Worm (Caenorhabditis elegans): ENCODE data around the gene K12G11.6.

K12G11.6 gene

DNA sequence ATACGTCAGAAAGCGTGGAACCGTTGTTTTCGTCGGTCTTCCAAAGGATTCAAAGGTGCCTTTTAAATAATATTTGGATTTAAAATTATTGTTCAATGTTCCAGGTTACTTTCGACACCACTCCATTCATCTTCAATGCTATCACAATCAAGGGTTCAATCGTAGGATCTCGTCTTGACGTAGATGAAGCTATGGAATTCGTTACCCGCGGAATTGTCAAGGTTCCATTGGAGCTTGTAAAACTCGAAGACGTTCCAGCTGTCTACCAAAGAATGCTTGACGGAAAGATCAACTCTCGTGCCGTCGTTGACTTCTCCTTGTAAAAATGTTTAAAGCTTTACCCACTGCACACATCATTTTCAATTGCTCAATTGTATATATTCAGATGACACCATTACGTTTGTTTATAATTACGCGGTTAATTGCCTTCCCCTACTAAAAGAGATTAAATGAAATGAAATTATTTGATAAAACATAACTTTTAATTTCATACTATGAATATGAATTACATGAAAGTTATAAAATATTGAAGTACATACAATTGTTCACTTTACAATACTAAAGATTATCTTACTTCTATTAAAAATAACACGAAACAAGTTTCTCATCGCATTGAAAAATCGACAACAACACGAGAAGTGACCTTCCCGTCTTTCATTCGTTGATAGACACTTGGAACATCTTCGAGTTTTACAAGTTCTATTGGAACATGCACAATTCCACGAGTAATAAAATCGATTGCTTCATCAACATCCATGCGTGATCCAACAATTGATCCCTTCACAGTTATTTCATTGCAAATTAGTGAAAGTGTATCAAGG lies 4.8 kb upstream of the K12G11.6 start (continued):
- TF ChIP-seq ceh-63 (GFP tag; optimal IDR thresholded peaks at IDR 0.05) (no peak), C04F5.9 (tag; optimal IDR thresholded peaks at IDR 0.05) (peak; percentile 44), swsn-7 (tag; optimal IDR thresholded peaks at IDR 0.05) (no peak), hlh-4 (tag; optimal IDR thresholded peaks at IDR 0.05) (no peak), pqm-1 (tag; optimal IDR thresholded peaks at IDR 0.05) (no peak), xbp-1 (tag; optimal IDR thresholded peaks at IDR 0.05) (no peak), egl-27 (tag; optimal IDR thresholded peaks at IDR 0.05) (no peak), unc-30 (tag; optimal IDR thresholded peaks at IDR 0.05) (no peak), mef-2 (tag; optimal IDR thresholded peaks at IDR 0.05) (no peak), efl-1 (optimal IDR thresholded peaks at IDR 0.05) (peak in 1 of 2 experiments; percentile 18), efl-1 (GFP tag; optimal IDR thresholded peaks at IDR 0.05 in 1 of 2) (peak in 1 of 2 experiments; percentile 93), nhr-19 (GFP tag; conservative IDR thresholded peaks at IDR 0.05) (peak; percentile 72), nhr-11 (tag; optimal IDR thresholded peaks at IDR 0.05) (no peak), ceh-8 (GFP tag; optimal IDR thresholded peaks at IDR 0.05) (no peak), unc-86 (tag; optimal IDR thresholded peaks at IDR 0.05) (no peak), nhr-90 (tag; optimal IDR thresholded peaks at IDR 0.05; ENCODE audit: poor library complexity) (peak; percentile 60), dsc-1 (tag; optimal IDR thresholded peaks at IDR 0.05) (no peak), ceh-82 (tag; optimal IDR thresholded peaks at IDR 0.05) (no peak), snpc-4 (tag; optimal IDR thresholded peaks at IDR 0.05) (no peak), lin-35 (GFP tag; optimal IDR thresholded peaks at IDR 0.05) (peak in 1 of 2 experiments; percentile 50), ama-1 (optimal IDR thresholded peaks at IDR 0.05) (peak; percentile 94), zip-4 (GFP tag; optimal IDR thresholded peaks at IDR 0.05) (no peak), pax-3 (tag; optimal IDR thresholded peaks at IDR 0.05) (peak; percentile 50), lin-39 (tag; optimal IDR thresholded peaks at IDR 0.05) (peak; percentile 40), pag-3 (tag; optimal IDR thresholded peaks at IDR 0.05; ENCODE audit: borderline replicate concordance, insufficient read depth) (no peak), nhr-47 (tag; optimal IDR thresholded peaks at IDR 0.05) (no peak), unc-98 (GFP tag; IDR thresholded peaks at IDR 0.05) (no peak), C16A3.4 (tag; optimal IDR thresholded peaks at IDR 0.05) (peak; percentile 61), jun-1 (tag; optimal IDR thresholded peaks at IDR 0.05) (no peak), lsy-2 (tag; optimal IDR thresholded peaks at IDR 0.05) (peak in 1 of 2 experiments; percentile 54), nhr-237 (tag; optimal IDR thresholded peaks at IDR 0.05) (no peak), egl-13 (tag; optimal IDR thresholded peaks at IDR 0.05) (no peak), lir-3 (tag; optimal IDR thresholded peaks at IDR 0.05; ENCODE audit: poor library complexity) (peak; percentile 13), ces-1 (GFP tag; optimal IDR thresholded peaks at IDR 0.05) (no peak), elt-3 (tag; optimal IDR thresholded peaks at IDR 0.05) (peak in 1 of 6 experiments; percentile 3), alr-1 (tag; optimal IDR thresholded peaks at IDR 0.05; ENCODE audit: borderline replicate concordance) (no peak), nhr-12 (tag; optimal IDR thresholded peaks at IDR 0.05) (no peak), Y116A8C.19 (tag; optimal IDR thresholded peaks at IDR 0.05; ENCODE audit: borderline replicate concordance) (no peak), lin-15B (tag; optimal IDR thresholded peaks at IDR 0.05) (no peak), dpl-1 (GFP tag; optimal IDR thresholded peaks at IDR 0.05) (peak; percentile 12 to 37 (median 16)), aly-2 (tag; optimal IDR thresholded peaks at IDR 0.05) (peak; percentile 77), tlp-1 (tag; optimal IDR thresholded peaks at IDR 0.05) (no peak), ets-5 (GFP tag; IDR thresholded peaks at IDR 0.05) (no peak), grh-1 (GFP tag; IDR thresholded peaks at IDR 0.05) (no peak), fkh-8 (tag; optimal IDR thresholded peaks at IDR 0.05) (no peak), lin-14 (GFP tag; optimal IDR thresholded peaks at IDR 0.05) (peak; percentile 62), hpl-2 (GFP tag; optimal IDR thresholded peaks at IDR 0.05) (no peak), fkh-4 (tag; optimal IDR thresholded peaks at IDR 0.05; ENCODE audit: borderline replicate concordance) (no peak), unc-62 (GFP tag; optimal IDR thresholded peaks at IDR 0.05) (no peak), lin-13 (GFP tag; optimal IDR thresholded peaks at IDR 0.05) (no peak)
